Worm (Caenorhabditis elegans) whole organism, mixed stage, embryonic: ENCODE results near the gene hlh-26.

Source experiments
- bed-3 ChIP-seq: fragments of 200-800 bp; sonication (Bioruptor generic); optimal IDR thresholded peaks from 3 replicates; lab custom pipeline; 2018; ENCODE audit warnings: mild to moderate bottlenecking, missing genetic modification characterization, moderate library complexity, missing compliant biosample characterization
- sem-2 ChIP-seq: fragments of 200-800 bp; sonication (Bioruptor generic); optimal IDR thresholded peaks from 2 replicates; lab custom pipeline; 2018; ENCODE audit warnings: mild to moderate bottlenecking, missing genetic modification characterization, missing compliant biosample characterization
- snpc-4 ChIP-seq: fragments of 150-350 bp; optimal IDR thresholded peaks from 2 replicates; lab custom pipeline; 2014; ENCODE audit warnings: missing biosample characterization, missing genetic modification characterization
- unc-39 ChIP-seq: fragments of 150-350 bp; optimal IDR thresholded peaks from 2 replicates; lab custom pipeline; 2014; ENCODE audit warnings: missing biosample characterization, missing genetic modification characterization

ce11 chrII:5500470-5500869, 33.1 kb downstream of the hlh-26 start, which contains the start of gene fzy-1:
- TF ChIP-seq unc-39 (no peak), snpc-4 (tag; lab: Kevin White, UChicago) (no peak), sem-2 (GFP tag; lab: Kevin White, UChicago) (no peak), bed-3 (GFP tag; lab: Kevin White, UChicago) (no peak)
